Fruit fly (Drosophila melanogaster): ENCODE results near the gene fu.
A peak's percentile ranks its signal among the peaks of the same experiment; 100 is the strongest.

Gene fu

dm6 chrX:18645720-18646213 lies 11.8 kb upstream of the fu start (continued):
- TF ChIP-seq D19A (tag; optimal IDR thresholded peaks at IDR 0.05) (peak; percentile 57), CG2120 (GFP tag; optimal IDR thresholded peaks at IDR 0.05) (peak; percentile 68), psq (GFP tag; optimal IDR thresholded peaks at IDR 0.05) (peak; percentile 25), slbo (GFP tag; IDR thresholded peaks at IDR 0.05) (peak; percentile 53), jigr1 (GFP tag; IDR thresholded peaks at IDR 0.05) (no peak), dm (GFP tag; optimal IDR thresholded peaks at IDR 0.05) (peak; percentile 18), dysf (GFP tag; IDR thresholded peaks at IDR 0.05) (peak; percentile 73; the same call in 2 of the 3 replicates), CG11085 (GFP tag; IDR thresholded peaks at IDR 0.05) (peak; percentile 46; the same call in 1 of the 2 replicates), CG16779 (GFP tag; IDR thresholded peaks at IDR 0.05) (no peak), CG8388 (GFP tag; optimal IDR thresholded peaks at IDR 0.05) (peak; percentile 57), CG6272 (GFP tag; IDR thresholded peaks at IDR 0.05) (no peak), eve (GFP tag; optimal IDR thresholded peaks at IDR 0.05) (no peak), HmgZ (tag; optimal IDR thresholded peaks at IDR 0.05) (no peak), Gug (GFP tag; IDR thresholded peaks at IDR 0.05) (peak; percentile 24; the same call in 1 of the 4 replicates), CG17912 (GFP tag; optimal IDR thresholded peaks at IDR 0.05) (no peak), Ravus (GFP tag; IDR thresholded peaks at IDR 0.05) (no peak), Dp (GFP tag; optimal IDR thresholded peaks at IDR 0.05) (no peak), ab (GFP tag; optimal IDR thresholded peaks at IDR 0.05) (no peak), Usf (GFP tag; optimal IDR thresholded peaks at IDR 0.05) (no peak), mirr (GFP tag; optimal IDR thresholded peaks at IDR 0.05) (peak; percentile 19), shn (GFP tag; optimal IDR thresholded peaks at IDR 0.05) (peak; percentile 7), CG4617 (GFP tag; optimal IDR thresholded peaks at IDR 0.05; ENCODE audit: borderline replicate concordance) (peak; percentile 19), scrt (GFP tag; optimal IDR thresholded peaks at IDR 0.05) (peak; percentile 32), CG8924 (tag; optimal IDR thresholded peaks at IDR 0.05) (peak; percentile 49), run (tag; optimal IDR thresholded peaks at IDR 0.05) (no peak), gt (GFP tag; IDR thresholded peaks at IDR 0.05) (0 out of 2 replicates have a peak, but pooled peaks have one; percentile 13), sima (GFP tag; optimal IDR thresholded peaks at IDR 0.05) (no peak), Drgx (GFP tag; IDR thresholded peaks at IDR 0.05) (peak; percentile 54), CG17361 (GFP tag; IDR thresholded peaks at IDR 0.05) (peak; percentile 35; the same call in 1 of the 3 replicates), CG18011 (GFP tag; optimal IDR thresholded peaks at IDR 0.05) (peak; percentile 14), Oaz (GFP tag; IDR thresholded peaks at IDR 0.05) (no peak), CG4282 (GFP tag; optimal IDR thresholded peaks at IDR 0.05) (no peak), CG6683 (GFP tag; optimal IDR thresholded peaks at IDR 0.05) (peak; percentile 3), ara (GFP tag; IDR thresholded peaks at IDR 0.05) (peak; percentile 51; the same call in 1 of the 2 replicates), zen (tag; optimal IDR thresholded peaks at IDR 0.05) (no peak), prd (optimal IDR thresholded peaks at IDR 0.05) (no peak), prd (GFP tag; IDR thresholded peaks at IDR 0.05) (peak; percentile 65; the same call in 2 of the 3 replicates), CG13424 (tag; optimal IDR thresholded peaks at IDR 0.05) (peak; percentile 62), CrebB (tag; optimal IDR thresholded peaks at IDR 0.05) (peak; percentile 63), Six4 (GFP tag; optimal IDR thresholded peaks at IDR 0.05) (peak; percentile 38), dimm (GFP tag; IDR thresholded peaks at IDR 0.05) (0 out of 2 replicates have a peak, but pooled peaks have one; percentile 25), nau (GFP tag; optimal IDR thresholded peaks at IDR 0.05) (peak; percentile 55), gfzf (GFP tag; optimal IDR thresholded peaks at IDR 0.05) (no peak), insv (GFP tag; optimal IDR thresholded peaks at IDR 0.05) (no peak), Optix (GFP tag; IDR thresholded peaks at IDR 0.05) (no peak), Oli (tag; optimal IDR thresholded peaks at IDR 0.05) (peak; percentile 68), tll (GFP tag; optimal IDR thresholded peaks at IDR 0.05) (no peak), grn (GFP tag; optimal IDR thresholded peaks at IDR 0.05) (peak; percentile 16), pnt (GFP tag; optimal IDR thresholded peaks at IDR 0.05) (peak; percentile 43), CG16863 (GFP tag; optimal IDR thresholded peaks at IDR 0.05) (peak; percentile 15), CG12219 (GFP tag; optimal IDR thresholded peaks at IDR 0.05) (peak; percentile 12)
